Fruit fly (Drosophila melanogaster): ENCODE results near the gene Pdf.

Pdf gene

DNA sequence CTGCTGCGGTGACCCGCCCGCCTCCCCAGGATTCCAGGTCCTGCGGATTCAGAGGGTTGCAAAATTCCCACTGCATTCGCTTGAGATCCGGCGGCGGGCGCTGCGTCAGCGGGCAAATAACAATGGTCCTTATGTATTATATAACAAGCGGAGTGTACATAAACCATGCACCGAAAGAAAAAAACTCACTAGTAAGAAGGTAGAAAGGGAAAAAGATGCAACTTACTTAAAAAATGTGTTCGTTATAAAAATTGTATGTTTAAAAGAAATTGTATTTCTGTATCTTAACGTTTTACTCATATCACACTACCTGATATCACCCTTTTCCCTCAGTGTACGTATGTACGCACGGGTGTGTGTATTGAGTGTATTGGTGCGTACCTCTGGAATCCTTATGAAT lies 43.2 kb upstream of the Pdf start (continued):
- 0 out of 2 replicates have a peak, but pooled peaks have one; percentile 28 for TF ChIP-seq CG31441 (GFP tag; IDR thresholded peaks at IDR 0.05)
- peak; percentile 36 for TF ChIP-seq lab (GFP tag; optimal IDR thresholded peaks at IDR 0.05)
- TF ChIP-seq PHDP (tag; optimal IDR thresholded peaks at IDR 0.05) = peak; percentile 22
- TF ChIP-seq Atf-2 (GFP tag; optimal IDR thresholded peaks at IDR 0.05) = no peak
- TF ChIP-seq CG10274 (GFP tag; optimal IDR thresholded peaks at IDR 0.05) = no peak
- TF ChIP-seq CG9817 (tag; optimal IDR thresholded peaks at IDR 0.05) = peak; percentile 15
- no peak for TF ChIP-seq CG30020 (tag; optimal IDR thresholded peaks at IDR 0.05)
- peak; percentile 3 for TF ChIP-seq Xbp1 (GFP tag; optimal IDR thresholded peaks at IDR 0.05)
- TF ChIP-seq CG11247 (GFP tag; IDR thresholded peaks at IDR 0.05) = no peak
- TF ChIP-seq lbe (GFP tag; optimal IDR thresholded peaks at IDR 0.05) = peak; percentile 36
- TF ChIP-seq so (GFP tag; IDR thresholded peaks at IDR 0.05) = no peak
- no peak for TF ChIP-seq Mrtf (GFP tag; IDR thresholded peaks at IDR 0.05)
- no peak; the same call in 1 of the 2 replicates for TF ChIP-seq MBD-R2 (GFP tag; IDR thresholded peaks at IDR 0.05)
- peak; percentile 7 for TF ChIP-seq CG17829 (tag; optimal IDR thresholded peaks at IDR 0.05)
- TF ChIP-seq Lhr (GFP tag; optimal IDR thresholded peaks at IDR 0.05) = no peak
- TF ChIP-seq H2.0 (GFP tag; IDR thresholded peaks at IDR 0.05) = no peak
- TF ChIP-seq al (GFP tag; IDR thresholded peaks at IDR 0.05) = no peak
- no peak for TF ChIP-seq Kr (GFP tag; optimal IDR thresholded peaks at IDR 0.05)
- no peak for TF ChIP-seq prd (optimal IDR thresholded peaks at IDR 0.05)
- peak; percentile 72; the same call in 2 of the 3 replicates for TF ChIP-seq prd (GFP tag; IDR thresholded peaks at IDR 0.05)
- TF ChIP-seq CG2889 (GFP tag; IDR thresholded peaks at IDR 0.05) = no peak
- TF ChIP-seq Spps (tag; optimal IDR thresholded peaks at IDR 0.05) = no peak
- peak; percentile 6 for TF ChIP-seq grau (tag; optimal IDR thresholded peaks at IDR 0.05)
- TF ChIP-seq Sin3A (optimal IDR thresholded peaks at IDR 0.05) = no peak
- no peak for TF ChIP-seq odd (GFP tag; optimal IDR thresholded peaks at IDR 0.05)
- no peak for TF ChIP-seq CG6791 (GFP tag; IDR thresholded peaks at IDR 0.05; ENCODE audit: partially characterized antibody)
- TF ChIP-seq ems (GFP tag; optimal IDR thresholded peaks at IDR 0.05) = no peak
- no peak for TF ChIP-seq knrl (GFP tag; IDR thresholded peaks at IDR 0.05; ENCODE audit: partially characterized antibody)
- TF ChIP-seq Gug (GFP tag; IDR thresholded peaks at IDR 0.05) = no peak
- peak; percentile 8 for TF ChIP-seq nmo (GFP tag; optimal IDR thresholded peaks at IDR 0.05)
- no peak for TF ChIP-seq hkb (optimal IDR thresholded peaks at IDR 0.05)
- TF ChIP-seq hkb (GFP tag; IDR thresholded peaks at IDR 0.05) = peak; percentile 36; the same call in 1 of the 2 replicates
- TF ChIP-seq CG11504 (tag; optimal IDR thresholded peaks at IDR 0.05) = peak; percentile 62
- 0 out of 3 replicates have a peak, but pooled peaks have one; percentile 20 for TF ChIP-seq tgo (GFP tag; IDR thresholded peaks at IDR 0.05)
- no peak for TF ChIP-seq pan (optimal IDR thresholded peaks at IDR 0.05)
- peak in 1 of 2 experiments; percentile 20 for TF ChIP-seq pan (GFP tag; optimal IDR thresholded peaks at IDR 0.05 in 1 of 2, IDR thresholded peaks at IDR 0.05 in 1 of 2)
- TF ChIP-seq pnt (GFP tag; optimal IDR thresholded peaks at IDR 0.05) = no peak
- TF ChIP-seq pita (GFP tag; optimal IDR thresholded peaks at IDR 0.05) = no peak
- no peak for TF ChIP-seq CG10979 (tag; optimal IDR thresholded peaks at IDR 0.05)
- TF ChIP-seq fd96Cb (tag; optimal IDR thresholded peaks at IDR 0.05) = peak; percentile 23
- peak; percentile 16 for TF ChIP-seq CG6813 (GFP tag; optimal IDR thresholded peaks at IDR 0.05)
- 0 out of 2 replicates have a peak, but pooled peaks have one; percentile 32 for TF ChIP-seq ttk (GFP tag; IDR thresholded peaks at IDR 0.05)
- no peak for TF ChIP-seq cad (GFP tag; optimal IDR thresholded peaks at IDR 0.05)
- TF ChIP-seq zfh1 (GFP tag; IDR thresholded peaks at IDR 0.05) = 0 out of 3 replicates have a peak, but pooled peaks have one; percentile 38
- no peak for TF ChIP-seq CG10209 (GFP tag; optimal IDR thresholded peaks at IDR 0.05)
- peak; percentile 20 for TF ChIP-seq sens (GFP tag)
- TF ChIP-seq Med (GFP tag) = peak; percentile 76
- TF ChIP-seq Nf-YB (GFP tag; optimal IDR thresholded peaks at IDR 0.05) = no peak
- TF ChIP-seq ci (GFP tag; IDR thresholded peaks at IDR 0.05) = peak; percentile 43; the same call in 1 of the 3 replicates
- TF ChIP-seq CG7556 (GFP tag; optimal IDR thresholded peaks at IDR 0.05) = peak; percentile 21
- no peak for TF ChIP-seq Abd-B (GFP tag; optimal IDR thresholded peaks at IDR 0.05)
- TF ChIP-seq CG31388 (GFP tag; optimal IDR thresholded peaks at IDR 0.05) = no peak

Measured in whole organism, embryonic.